Fruit fly (Drosophila melanogaster) whole organism, embryonic: ENCODE measurements around the gene Obp99a.
A peak's percentile ranks its signal among the peaks of the same experiment; 100 is the strongest.

Source experiments
- BEAF-32 ChIP-seq: fragments of 200-800 bp; sonication (Bioruptor generic); optimal IDR thresholded peaks from 3 replicates; lab custom pipeline; 2017; ENCODE audit warnings: missing biosample characterization, missing genetic modification characterization, mild to moderate bottlenecking, moderate library complexity, missing genetic modification reagents
- Blimp-1 ChIP-seq: fragments of 200-800 bp; sonication (Bioruptor generic); optimal IDR thresholded peaks from 3 replicates; lab custom pipeline; 2018; ENCODE audit warnings: missing biosample characterization, missing genetic modification characterization, mild to moderate bottlenecking, moderate library complexity, missing genetic modification reagents
- C15 ChIP-seq: fragments of 200-800 bp; sonication (Bioruptor generic); IDR thresholded peaks from 3 replicates; pipeline ENCODE4 v1.3.6; 2022; ENCODE audit warnings: missing biosample characterization, missing genetic modification characterization
- CG10209 ChIP-seq: fragments of 200-800 bp; sonication (Bioruptor generic); optimal IDR thresholded peaks from 3 replicates; lab custom pipeline; 2017; ENCODE audit warnings: missing biosample characterization, mild to moderate bottlenecking, missing genetic modification characterization, missing genetic modification reagents
- CG1024 ChIP-seq: fragments of 200-800 bp; sonication (Bioruptor generic); IDR thresholded peaks from 2 replicates; pipeline ENCODE4 v1.3.6; 2022; ENCODE audit warnings: missing biosample characterization, missing genetic modification characterization
- CG10959 ChIP-seq: fragments of 200-800 bp; sonication (Bioruptor generic); IDR thresholded peaks from 2 replicates; pipeline ENCODE4 v1.3.6; 2022; ENCODE audit warnings: missing biosample characterization, missing genetic modification characterization
- CG11504 ChIP-seq: fragments of 200-800 bp; sonication (Bioruptor generic); optimal IDR thresholded peaks from 3 replicates; lab custom pipeline; 2019; ENCODE audit warnings: missing biosample characterization, mild to moderate bottlenecking, missing genetic modification characterization, moderate library complexity
- CG14441 ChIP-seq: fragments of 200-800 bp; sonication (Bioruptor generic); IDR thresholded peaks from 2 replicates; pipeline ENCODE4 v1.3.6; 2022; ENCODE audit warnings: missing biosample characterization, missing genetic modification characterization
- CG1603 ChIP-seq: fragments of 200-800 bp; sonication (Bioruptor generic); optimal IDR thresholded peaks from 2 replicates; lab custom pipeline; 2019; ENCODE audit warnings: missing biosample characterization, mild to moderate bottlenecking, missing genetic modification characterization, moderate library complexity
- CG18619 ChIP-seq: fragments of 200-800 bp; sonication (Bioruptor generic); optimal IDR thresholded peaks from 3 replicates; lab custom pipeline; 2017; ENCODE audit warnings: missing biosample characterization, mild to moderate bottlenecking, missing genetic modification characterization
- CG18764 ChIP-seq: fragments of 200-800 bp; sonication (Bioruptor generic); optimal IDR thresholded peaks from 3 replicates; lab custom pipeline; 2016; ENCODE audit warnings: missing biosample characterization, missing genetic modification characterization
- CG2116 ChIP-seq: fragments of 200-800 bp; sonication (Bioruptor generic); optimal IDR thresholded peaks from 3 replicates; lab custom pipeline; 2018; ENCODE audit warnings: missing biosample characterization, mild to moderate bottlenecking, missing genetic modification characterization
- CG30403 ChIP-seq: fragments of 200-800 bp; sonication (Bioruptor generic); optimal IDR thresholded peaks from 3 replicates; lab custom pipeline; 2016; ENCODE audit warnings: missing biosample characterization, missing genetic modification characterization
- CG32767 ChIP-seq: fragments of 200-800 bp; sonication (Bioruptor generic); IDR thresholded peaks from 2 replicates; pipeline ENCODE4 v1.3.6; 2022; ENCODE audit warnings: missing biosample characterization, missing genetic modification characterization
- CG33213 ChIP-seq: fragments of 200-800 bp; sonication (Bioruptor generic); optimal IDR thresholded peaks from 3 replicates; lab custom pipeline; 2016; ENCODE audit warnings: missing biosample characterization, missing genetic modification characterization
- CG3838 ChIP-seq: fragments of 200-800 bp; sonication (Bioruptor generic); optimal IDR thresholded peaks from 3 replicates; lab custom pipeline; 2016; ENCODE audit warnings: missing biosample characterization, missing genetic modification characterization
- CG3995 ChIP-seq: fragments of 200-800 bp; sonication (Bioruptor generic); optimal IDR thresholded peaks from 3 replicates; lab custom pipeline; 2016; ENCODE audit warnings: missing biosample characterization, missing genetic modification characterization
- CG4404 ChIP-seq: fragments of 200-800 bp; sonication (Bioruptor generic); IDR thresholded peaks from 2 replicates; pipeline ENCODE4 v1.3.6; 2022; ENCODE audit warnings: missing biosample characterization, missing genetic modification characterization
- CG6813 ChIP-seq: fragments of 200-800 bp; sonication (Bioruptor generic); optimal IDR thresholded peaks from 2 replicates; lab custom pipeline; 2017; ENCODE audit warnings: missing biosample characterization, missing genetic modification characterization, mild to moderate bottlenecking, moderate library complexity, missing genetic modification reagents
- CG7928 ChIP-seq: fragments of 200-800 bp; sonication (Bioruptor generic); optimal IDR thresholded peaks from 2 replicates; lab custom pipeline; 2017; ENCODE audit warnings: missing biosample characterization, mild to moderate bottlenecking, missing genetic modification characterization
- Camta ChIP-seq: fragments of 200-800 bp; sonication (Bioruptor generic); optimal IDR thresholded peaks from 2 replicates; lab custom pipeline; 2016; ENCODE audit warnings: missing biosample characterization, missing genetic modification characterization
- Chrac-16 ChIP-seq: fragments of 200-800 bp; sonication (Bioruptor generic); optimal IDR thresholded peaks from 3 replicates; lab custom pipeline; 2016; ENCODE audit warnings: missing biosample characterization, missing genetic modification characterization
- Dfd ChIP-seq, 2 experiments: fragments of >200 bp; optimal IDR thresholded peaks; 2 replicates each; lab custom pipeline; 2017; ENCODE audit warnings: missing biosample characterization in 2 of 2, missing genetic modification characterization in 2 of 2
- Dll ChIP-seq: fragments of 200-800 bp; sonication (Bioruptor generic); IDR thresholded peaks from 4 replicates; pipeline ENCODE4 v1.3.6; 2022; ENCODE audit warnings: missing biosample characterization, missing genetic modification characterization; ENCODE audit not compliant: partially characterized antibody
- H15 ChIP-seq: fragments of 200-800 bp; sonication (Bioruptor generic); IDR thresholded peaks from 3 replicates; pipeline ENCODE4 v1.3.6; 2022; ENCODE audit warnings: missing biosample characterization, missing genetic modification characterization
- HHEX ChIP-seq: fragments of 200-800 bp; sonication (Bioruptor generic); optimal IDR thresholded peaks from 3 replicates; lab custom pipeline; 2017; ENCODE audit warnings: missing biosample characterization, mild to moderate bottlenecking, missing genetic modification characterization, missing genetic modification reagents
- HLH4C ChIP-seq: fragments of 200-800 bp; sonication (Bioruptor generic); IDR thresholded peaks from 3 replicates; pipeline ENCODE4 v1.3.6; 2022; ENCODE audit warnings: missing biosample characterization, missing genetic modification characterization; ENCODE audit not compliant: partially characterized antibody
- HLH54F ChIP-seq: fragments of 200-800 bp; sonication (Bioruptor generic); optimal IDR thresholded peaks from 3 replicates; lab custom pipeline; 2016; ENCODE audit warnings: missing biosample characterization, missing genetic modification characterization
- Hmr ChIP-seq: fragments of 200-800 bp; sonication (Bioruptor generic); optimal IDR thresholded peaks from 3 replicates; lab custom pipeline; 2017; ENCODE audit warnings: mild to moderate bottlenecking, missing biosample characterization, missing genetic modification reagents, missing genetic modification characterization
- Kr ChIP-seq: fragments of 200-800 bp; sonication (Bioruptor generic); optimal IDR thresholded peaks from 2 replicates; lab custom pipeline; 2017; ENCODE audit warnings: missing biosample characterization, mild to moderate bottlenecking, missing genetic modification characterization
- Myb ChIP-seq: fragments of 200-800 bp; sonication (Bioruptor generic); optimal IDR thresholded peaks from 2 replicates; lab custom pipeline; 2016; ENCODE audit warnings: missing biosample characterization, missing genetic modification characterization
- Scr ChIP-seq: fragments of 200-800 bp; sonication (Bioruptor generic); IDR thresholded peaks from 2 replicates; pipeline ENCODE4 v1.3.6; 2022; ENCODE audit warnings: missing biosample characterization, missing genetic modification characterization; ENCODE audit not compliant: partially characterized antibody
- Side ChIP-seq: fragments of 200-800 bp; sonication (Bioruptor generic); optimal IDR thresholded peaks from 2 replicates; lab custom pipeline; 2016; ENCODE audit warnings: missing biosample characterization, missing genetic modification characterization
- YL-1 ChIP-seq: fragments of 200-800 bp; sonication (Bioruptor generic); optimal IDR thresholded peaks from 3 replicates; lab custom pipeline; 2017; ENCODE audit warnings: missing biosample characterization, mild to moderate bottlenecking, missing genetic modification characterization
- bab2 ChIP-seq: fragments of 200-800 bp; sonication (Bioruptor generic); optimal IDR thresholded peaks from 2 replicates; lab custom pipeline; 2016; ENCODE audit warnings: missing biosample characterization, missing genetic modification characterization
- bowl ChIP-seq: fragments of 200-800 bp; sonication (Bioruptor generic); IDR thresholded peaks from 2 replicates; pipeline ENCODE4 v1.3.6; 2022; ENCODE audit warnings: missing biosample characterization, missing genetic modification characterization
- cad ChIP-seq: fragments of >200 bp; optimal IDR thresholded peaks from 2 replicates; lab custom pipeline; 2017; ENCODE audit warnings: missing biosample characterization, missing genetic modification characterization
- caup ChIP-seq: fragments of 200-800 bp; sonication (Bioruptor generic); optimal IDR thresholded peaks from 3 replicates; lab custom pipeline; 2017; ENCODE audit warnings: missing biosample characterization, mild to moderate bottlenecking, missing genetic modification characterization, moderate library complexity; ENCODE audit not compliant: severe bottlenecking
- chinmo ChIP-seq: fragments of 200-800 bp; sonication (Bioruptor generic); IDR thresholded peaks from 4 replicates; pipeline ENCODE4 v1.3.6; 2022; ENCODE audit warnings: missing biosample characterization, missing genetic modification characterization; ENCODE audit not compliant: partially characterized antibody
- chn ChIP-seq: fragments of 200-800 bp; sonication (Bioruptor generic); optimal IDR thresholded peaks from 2 replicates; lab custom pipeline; 2016; ENCODE audit warnings: missing biosample characterization, missing genetic modification characterization
- crc ChIP-seq: fragments of 200-800 bp; sonication (Bioruptor generic); optimal IDR thresholded peaks from 2 replicates; lab custom pipeline; 2016; ENCODE audit warnings: missing biosample characterization, missing genetic modification characterization
- disco-r ChIP-seq: fragments of 200-800 bp; sonication (Bioruptor generic); optimal IDR thresholded peaks from 2 replicates; lab custom pipeline; 2016; ENCODE audit warnings: missing biosample characterization, missing genetic modification characterization
- ems ChIP-seq: fragments of 200-800 bp; sonication (Bioruptor generic); optimal IDR thresholded peaks from 3 replicates; lab custom pipeline; 2016; ENCODE audit warnings: missing biosample characterization, missing genetic modification characterization
- kay ChIP-seq: fragments of 200-800 bp; sonication (Bioruptor generic); optimal IDR thresholded peaks from 2 replicates; lab custom pipeline; 2016; ENCODE audit warnings: missing biosample characterization, missing genetic modification characterization
- lbe ChIP-seq: fragments of 200-800 bp; sonication (Bioruptor generic); optimal IDR thresholded peaks from 2 replicates; lab custom pipeline; 2016; ENCODE audit warnings: missing biosample characterization, mild to moderate bottlenecking, missing genetic modification characterization
- lilli ChIP-seq: fragments of 200-800 bp; sonication (Bioruptor generic); optimal IDR thresholded peaks from 3 replicates; lab custom pipeline; 2016; ENCODE audit warnings: missing biosample characterization, missing genetic modification characterization
- repo ChIP-seq: fragments of 200-800 bp; sonication (Bioruptor generic); optimal IDR thresholded peaks from 2 replicates; lab custom pipeline; 2016; ENCODE audit warnings: missing biosample characterization, missing genetic modification characterization
- sima ChIP-seq: fragments of 200-800 bp; sonication (Bioruptor generic); optimal IDR thresholded peaks from 2 replicates; lab custom pipeline; 2016; ENCODE audit warnings: missing biosample characterization, missing genetic modification characterization
- tup ChIP-seq: fragments of 200-800 bp; sonication (Bioruptor generic); optimal IDR thresholded peaks from 2 replicates; lab custom pipeline; 2016; ENCODE audit warnings: missing biosample characterization, mild to moderate bottlenecking, missing genetic modification characterization, moderate library complexity
- wor ChIP-seq: fragments of 200-800 bp; sonication (Bioruptor generic); IDR thresholded peaks from 2 replicates; pipeline ENCODE4 v1.3.6; 2022; ENCODE audit warnings: missing biosample characterization, missing genetic modification characterization

Obp99a gene

DNA sequence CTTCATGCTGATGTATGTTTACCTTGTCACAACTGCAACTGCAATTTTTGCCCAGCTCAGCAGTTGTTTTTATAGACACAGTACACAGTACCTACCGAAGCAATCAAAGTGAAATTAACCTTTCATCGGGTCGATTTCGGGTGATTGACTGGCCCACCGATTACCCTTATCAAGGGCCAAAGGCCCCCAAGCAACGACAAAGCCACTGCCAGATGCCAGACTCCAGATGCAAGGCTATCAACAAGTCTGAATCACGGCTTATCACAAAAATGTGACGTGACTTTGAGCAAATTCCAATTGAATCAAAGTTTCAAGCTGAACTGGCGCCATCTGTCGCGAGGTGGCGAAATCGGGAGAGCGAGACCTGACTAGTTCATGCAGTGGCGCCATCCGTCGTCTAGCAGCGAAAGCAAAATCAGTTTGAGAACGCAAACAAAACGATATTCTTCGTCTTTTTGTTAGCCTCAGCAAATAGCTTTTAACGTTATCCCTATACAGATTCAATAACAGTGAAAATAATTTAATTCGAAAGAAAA lies 45.4 kb downstream of the Obp99a start, which contains the start of gene Obp99b (continued):
- peak; percentile 65 for TF ChIP-seq CG18764
- peak; percentile 52 for TF ChIP-seq YL-1 (GFP tag; lab: Kevin White, UChicago)
- peak; percentile 75 for TF ChIP-seq repo
- peak; percentile 73 for TF ChIP-seq CG10209
- TF ChIP-seq CG3838 (GFP tag; lab: Kevin White, UChicago): peak; percentile 19
- no peak for TF ChIP-seq cad (GFP tag; lab: Kevin White, UChicago)
- peak; percentile 23 for TF ChIP-seq crc
- peak; percentile 56 for TF ChIP-seq bab2
- TF ChIP-seq CG18619 (GFP tag; lab: Kevin White, UChicago): peak; percentile 73
- TF ChIP-seq BEAF-32 (GFP tag; lab: Kevin White, UChicago): no peak
- TF ChIP-seq CG33213 (GFP tag; lab: Kevin White, UChicago): peak; percentile 86
- peak; percentile 83 for TF ChIP-seq CG1024 (GFP tag; lab: Robert Waterston, UW)
- peak; percentile 69 for TF ChIP-seq CG14441 (GFP tag; lab: Robert Waterston, UW)
- no peak for TF ChIP-seq Scr
- peak; percentile 82 for TF ChIP-seq CG6813 (GFP tag; lab: Kevin White, UChicago)
- peak; percentile 88 for TF ChIP-seq CG10959 (GFP tag; lab: Robert Waterston, UW)
- TF ChIP-seq HLH4C (GFP tag; lab: Robert Waterston, UW): no peak
- TF ChIP-seq Chrac-16 (GFP tag; lab: Kevin White, UChicago): peak; percentile 75
- TF ChIP-seq Dll (GFP tag; lab: Robert Waterston, UW): no peak
- peak; percentile 12 for TF ChIP-seq Kr (GFP tag; lab: Kevin White, UChicago)
- TF ChIP-seq Dfd (GFP tag; optimal IDR thresholded peaks at IDR 0.05; lab: Kevin White, UChicago): no peak
- TF ChIP-seq Side (GFP tag; lab: Kevin White, UChicago): peak; percentile 82
- peak; percentile 73 for TF ChIP-seq Camta
- peak; percentile 46 for TF ChIP-seq Myb (GFP tag; lab: Kevin White, UChicago)
- TF ChIP-seq caup: peak; percentile 85
- peak; percentile 57 for TF ChIP-seq wor (GFP tag; lab: Robert Waterston, UW)
- peak; percentile 63; the same call in 1 of the 2 replicates for TF ChIP-seq bowl (GFP tag; lab: Robert Waterston, UW)
- peak; percentile 33 for TF ChIP-seq tup
- TF ChIP-seq CG11504: peak; percentile 58
- TF ChIP-seq HHEX (GFP tag; lab: Kevin White, UChicago): peak; percentile 87
- no peak for TF ChIP-seq CG3995
- TF ChIP-seq lilli (GFP tag; lab: Kevin White, UChicago): peak; percentile 32
- peak; percentile 14 for TF ChIP-seq HLH54F (GFP tag; lab: Kevin White, UChicago)
- peak; percentile 91 for TF ChIP-seq CG1603 (tag; lab: Kevin White, UChicago)
- peak; percentile 18 for TF ChIP-seq CG30403 (GFP tag; lab: Kevin White, UChicago)
- peak; percentile 83 for TF ChIP-seq chn
- no peak for TF ChIP-seq lbe
- no peak for TF ChIP-seq kay
- peak; percentile 69 for TF ChIP-seq disco-r
- peak; percentile 23 for TF ChIP-seq CG2116 (GFP tag; lab: Kevin White, UChicago)
- peak; percentile 61; the same call in 1 of the 4 replicates for TF ChIP-seq chinmo (GFP tag; lab: Robert Waterston, UW)
- TF ChIP-seq Hmr (GFP tag; lab: Kevin White, UChicago): peak; percentile 63
- peak; percentile 22 for TF ChIP-seq CG7928 (GFP tag; lab: Kevin White, UChicago)
- TF ChIP-seq CG4404: peak; percentile 53
- TF ChIP-seq ems: peak; percentile 64
- TF ChIP-seq CG32767: no peak; the same call in 1 of the 2 replicates
- peak; percentile 48 for TF ChIP-seq Blimp-1 (GFP tag; lab: Kevin White, UChicago)
- no peak for TF ChIP-seq sima (GFP tag; lab: Kevin White, UChicago)
- TF ChIP-seq C15: 0 out of 3 replicates have a peak, but pooled peaks have one; percentile 35
- TF ChIP-seq H15: peak; percentile 90
